Worm (Caenorhabditis elegans) whole organism, young adult: ENCODE data around the gene bbs-5.

Experiments used
- B0019.2 ChIP-seq: fragments of 200-800 bp; sonication (Bioruptor generic); conservative IDR thresholded peaks from 2 replicates; pipeline ENCODE4 v1.3.6; 2022; ENCODE audit warnings: missing genetic modification reagents, missing genetic modification characterization, missing compliant biosample characterization
- B0336.3 ChIP-seq: fragments of 200-800 bp; sonication (Bioruptor generic); IDR thresholded peaks from 2 replicates; pipeline ENCODE4 v1.3.6; 2022; ENCODE audit warnings: missing genetic modification characterization, missing compliant biosample characterization
- D2030.7 ChIP-seq: fragments of 200-800 bp; sonication (Bioruptor generic); IDR thresholded peaks from 2 replicates; pipeline ENCODE4 v1.3.6; 2022; ENCODE audit warnings: missing genetic modification reagents, missing genetic modification characterization, missing compliant biosample characterization
- F33H1.4 ChIP-seq: fragments of 200-800 bp; sonication (Bioruptor generic); IDR thresholded peaks from 2 replicates; pipeline ENCODE4 v1.3.6; 2022; ENCODE audit warnings: missing genetic modification reagents, missing genetic modification characterization, missing compliant biosample characterization
- K12H6.12 ChIP-seq: fragments of 200-800 bp; sonication (Bioruptor generic); optimal IDR thresholded peaks from 2 replicates; lab custom pipeline; 2018; ENCODE audit warnings: mild to moderate bottlenecking, missing genetic modification characterization, missing compliant biosample characterization
- T26A5.8 ChIP-seq: sonication (generic microtip); optimal IDR thresholded peaks from 2 replicates; lab custom pipeline; 2016; ENCODE audit warnings: missing genetic modification characterization, missing compliant biosample characterization
- Y53G8AR.9 ChIP-seq: fragments of 200-800 bp; sonication (Bioruptor generic); conservative IDR thresholded peaks from 2 replicates; pipeline ENCODE4 v1.3.6; 2022; ENCODE audit warnings: missing genetic modification reagents, missing genetic modification characterization, missing compliant biosample characterization
- Y56A3A.18 ChIP-seq: fragments of 200-800 bp; sonication (Bioruptor generic); IDR thresholded peaks from 2 replicates; pipeline ENCODE4 v1.3.6; 2022; ENCODE audit warnings: missing genetic modification reagents, missing genetic modification characterization, missing compliant biosample characterization
- Y95B8A.8 ChIP-seq: fragments of 200-800 bp; sonication (Bioruptor generic); IDR thresholded peaks from 2 replicates; pipeline ENCODE4 v1.3.6; 2022; ENCODE audit warnings: missing genetic modification reagents, missing genetic modification characterization, missing compliant biosample characterization
- ZK185.1 ChIP-seq: sonication (generic microtip); optimal IDR thresholded peaks from 2 replicates; lab custom pipeline; 2016; ENCODE audit warnings: mild to moderate bottlenecking, missing genetic modification characterization, missing compliant biosample characterization; ENCODE audit not compliant: poor library complexity, severe bottlenecking
- ama-1 ChIP-seq, 3 experiments: fragments of 150-350 bp in 1 of 3; sonication (generic microtip) in 2 of 3; optimal IDR thresholded peaks; 2 replicates each; lab custom pipeline; 2014 to 2018; ENCODE audit warnings: missing biosample characterization in 2 of 3, missing genetic modification characterization in 2 of 3, missing genetic modification reagents in 2 of 3
- ccch-3 ChIP-seq: fragments of 200-800 bp; sonication (Bioruptor generic); optimal IDR thresholded peaks from 2 replicates; lab custom pipeline; 2018; ENCODE audit warnings: mild to moderate bottlenecking, missing genetic modification characterization, missing compliant biosample characterization
- cebp-1 ChIP-seq, 2 experiments: fragments of 200-800 bp in 1 of 2; sonication (Bioruptor generic) in 1 of 2; sonication (generic microtip) in 1 of 2; IDR thresholded peaks in 1 of 2; optimal IDR thresholded peaks in 1 of 2; 2 replicates each; pipeline versions ENCODE4 v1.3.6 to Lab custom; 2017 to 2022; ENCODE audit warnings: missing compliant biosample characterization in 2 of 2, missing genetic modification characterization in 2 of 2, mild to moderate bottlenecking in 1 of 2, missing genetic modification reagents in 1 of 2, moderate library complexity in 1 of 2
- chd-7 ChIP-seq: sonication (generic microtip); optimal IDR thresholded peaks from 2 replicates; lab custom pipeline; 2016; ENCODE audit warnings: mild to moderate bottlenecking, missing genetic modification characterization, moderate library complexity, missing compliant biosample characterization
- dpff-1 ChIP-seq: sonication (generic microtip); optimal IDR thresholded peaks from 2 replicates; lab custom pipeline; 2017; ENCODE audit warnings: mild to moderate bottlenecking, missing genetic modification characterization, missing compliant biosample characterization
- egrh-3 ChIP-seq: fragments of 200-800 bp; sonication (Bioruptor generic); IDR thresholded peaks from 2 replicates; pipeline ENCODE4 v1.3.6; 2022; ENCODE audit warnings: missing genetic modification reagents, missing genetic modification characterization, missing compliant biosample characterization
- hmg-1.2 ChIP-seq: fragments of 200-800 bp; sonication (Bioruptor generic); IDR thresholded peaks from 2 replicates; pipeline ENCODE4 v1.3.6; 2022; ENCODE audit warnings: missing genetic modification reagents, missing genetic modification characterization, missing compliant biosample characterization
- lag-1 ChIP-seq: fragments of 200-800 bp; sonication (Bioruptor generic); IDR thresholded peaks from 2 replicates; pipeline ENCODE4 v1.3.6; 2022; ENCODE audit warnings: missing genetic modification reagents, missing genetic modification characterization, missing compliant biosample characterization
- lin-35 ChIP-seq, 3 experiments: fragments of 150-350 bp in 2 of 3; sonication (generic microtip) in 1 of 3; optimal IDR thresholded peaks; 2 replicates each; lab custom pipeline; 2014 to 2018; ENCODE audit warnings: missing biosample characterization in 3 of 3, missing genetic modification characterization in 3 of 3, missing genetic modification reagents in 3 of 3
- lin-40 ChIP-seq: sonication (generic microtip); optimal IDR thresholded peaks from 2 replicates; lab custom pipeline; 2016; ENCODE audit warnings: missing genetic modification characterization, mild to moderate bottlenecking, missing compliant biosample characterization, missing genotype, missing genetic modification reagents
- lin-54 ChIP-seq: fragments of 200-800 bp; sonication (Bioruptor generic); optimal IDR thresholded peaks from 2 replicates; lab custom pipeline; 2018; ENCODE audit warnings: mild to moderate bottlenecking, missing genetic modification characterization, missing compliant biosample characterization
- lir-1 ChIP-seq: fragments of 200-800 bp; sonication (Bioruptor generic); conservative IDR thresholded peaks from 2 replicates; pipeline ENCODE4 v1.3.6; 2022; ENCODE audit warnings: missing genetic modification reagents, missing genetic modification characterization, missing compliant biosample characterization
- nfyb-1 ChIP-seq: fragments of 200-800 bp; sonication (Bioruptor generic); IDR thresholded peaks from 2 replicates; pipeline ENCODE4 v1.3.6; 2022; ENCODE audit warnings: missing genetic modification reagents, missing genetic modification characterization, missing compliant biosample characterization
- nhr-120 ChIP-seq: fragments of 200-800 bp; sonication (Bioruptor generic); IDR thresholded peaks from 2 replicates; pipeline ENCODE4 v1.3.6; 2022; ENCODE audit warnings: missing genetic modification characterization, missing compliant biosample characterization
- nhr-27 ChIP-seq: fragments of 200-800 bp; sonication (Bioruptor generic); optimal IDR thresholded peaks from 2 replicates; lab custom pipeline; 2018; ENCODE audit warnings: mild to moderate bottlenecking, missing genetic modification characterization, moderate library complexity, missing compliant biosample characterization
- rcor-1 ChIP-seq: fragments of 200-800 bp; sonication (Bioruptor generic); IDR thresholded peaks from 2 replicates; pipeline ENCODE4 v1.3.6; 2022; ENCODE audit warnings: missing genetic modification reagents, missing genetic modification characterization, missing compliant biosample characterization
- snpc-1.1 ChIP-seq: sonication (generic microtip); optimal IDR thresholded peaks from 2 replicates; lab custom pipeline; 2017; ENCODE audit warnings: missing genetic modification characterization, mild to moderate bottlenecking, missing compliant biosample characterization, antibody characterized with exemption, moderate library complexity, missing genotype, missing genetic modification reagents; ENCODE audit not compliant: insufficient read depth
- snpc-4 ChIP-seq, 5 experiments: fragments of 150-350 bp in 1 of 5; sonication (generic microtip) in 4 of 5; optimal IDR thresholded peaks; 2 replicates each; lab custom pipeline; 2014 to 2018; ENCODE audit warnings: missing genetic modification characterization in 5 of 5, missing biosample characterization in 3 of 5, antibody characterized with exemption in 2 of 5, mild to moderate bottlenecking in 2 of 5, missing compliant biosample characterization in 2 of 5, missing genotype in 2 of 5, moderate library complexity in 2 of 5, missing genetic modification reagents in 1 of 5
- somi-1 ChIP-seq: fragments of 200-800 bp; sonication (Bioruptor generic); optimal IDR thresholded peaks from 2 replicates; lab custom pipeline; 2018; ENCODE audit warnings: mild to moderate bottlenecking, missing genetic modification characterization, missing compliant biosample characterization
- xnd-1 ChIP-seq: sonication (generic microtip); optimal IDR thresholded peaks from 2 replicates; lab custom pipeline; 2016; ENCODE audit warnings: missing genotype, missing genetic modification reagents, missing genetic modification characterization, missing compliant biosample characterization
- zim-3 ChIP-seq: sonication (generic microtip); optimal IDR thresholded peaks from 2 replicates; lab custom pipeline; 2017; ENCODE audit warnings: mild to moderate bottlenecking, missing genetic modification characterization, moderate library complexity, missing compliant biosample characterization
- ztf-18 ChIP-seq: sonication (generic microtip); optimal IDR thresholded peaks from 2 replicates; lab custom pipeline; 2016; ENCODE audit warnings: missing genotype, mild to moderate bottlenecking, missing genetic modification characterization, missing compliant biosample characterization
- ztf-25 ChIP-seq: fragments of 200-800 bp; sonication (Bioruptor generic); IDR thresholded peaks from 2 replicates; pipeline ENCODE4 v1.3.6; 2022; ENCODE audit warnings: missing genetic modification reagents, missing genetic modification characterization, missing compliant biosample characterization
- ztf-26 ChIP-seq: sonication (generic microtip); optimal IDR thresholded peaks from 2 replicates; lab custom pipeline; 2017; ENCODE audit warnings: missing genetic modification characterization, missing compliant biosample characterization

bbs-5 gene

DNA sequence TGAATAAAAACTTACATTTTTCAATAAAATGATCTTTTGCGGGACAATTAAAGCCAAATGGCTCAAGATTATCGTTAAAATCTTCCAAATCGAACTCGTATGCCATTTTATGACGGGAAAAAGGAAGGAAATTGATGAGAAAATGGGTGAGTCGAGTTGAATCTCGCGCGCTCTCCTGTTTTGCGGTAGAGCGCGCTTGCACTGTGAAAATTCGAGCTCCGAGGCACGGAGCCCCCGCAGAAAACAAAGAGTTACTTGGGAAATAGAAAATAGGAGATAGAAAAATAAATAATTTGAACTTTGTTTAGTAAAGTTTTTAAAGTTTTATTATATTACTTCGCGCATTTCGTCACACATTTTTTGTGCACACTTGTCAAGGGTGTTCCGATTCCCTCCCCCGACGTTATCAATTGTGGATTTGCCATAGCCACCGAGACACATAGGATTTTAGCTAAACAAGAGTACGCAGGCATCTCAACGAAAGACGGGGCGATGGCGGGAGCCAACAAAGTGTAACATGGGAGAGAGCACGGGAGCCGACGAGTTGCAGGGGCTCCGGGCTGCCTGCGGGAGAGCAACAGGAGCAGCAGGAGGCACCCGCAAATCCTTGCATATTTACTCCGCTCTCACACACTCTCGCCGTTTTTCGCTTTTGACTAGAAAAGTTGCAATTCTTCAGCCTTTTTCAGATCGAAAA, 13.0 kb downstream of the bbs-5 start, which contains the start of the genes div-1 and cor-1 (continued):
- TF ChIP-seq ztf-18 (peak; percentile 5), ZK185.1 (tag; lab: Kevin White, UChicago) (no peak), egrh-3 (GFP tag; lab: Robert Waterston, UW) (peak; percentile 29; the same call in 1 of the 2 replicates), nhr-120 (GFP tag; lab: Robert Waterston, UW) (no peak), lin-35 (GFP tag; optimal IDR thresholded peaks at IDR 0.05; lab: Kevin White, UChicago) (peak in 1 of 3 experiments; percentile 36), zim-3 (tag; lab: Kevin White, UChicago) (no peak)

- TF ChIP-seq Y56A3A.18 (GFP tag; lab: Robert Waterston, UW) (no peak), nfyb-1 (GFP tag; lab: Robert Waterston, UW) (no peak), ama-1 (optimal IDR thresholded peaks at IDR 0.05; lab: Kevin White, UChicago) (no peak), ama-1 (GFP tag; optimal IDR thresholded peaks at IDR 0.05; lab: Kevin White, UChicago) (no peak), dpff-1 (tag; lab: Kevin White, UChicago) (no peak), ZK185.1 (tag; lab: Kevin White, UChicago) (no peak), ztf-25 (GFP tag; lab: Robert Waterston, UW) (no peak), nhr-27 (tag; lab: Kevin White, UChicago) (no peak), lin-54 (GFP tag; lab: Kevin White, UChicago) (no peak)
Measured at ce11 chrIII:10244013-10244412, 17.6 kb downstream of the bbs-5 start.

DNA sequence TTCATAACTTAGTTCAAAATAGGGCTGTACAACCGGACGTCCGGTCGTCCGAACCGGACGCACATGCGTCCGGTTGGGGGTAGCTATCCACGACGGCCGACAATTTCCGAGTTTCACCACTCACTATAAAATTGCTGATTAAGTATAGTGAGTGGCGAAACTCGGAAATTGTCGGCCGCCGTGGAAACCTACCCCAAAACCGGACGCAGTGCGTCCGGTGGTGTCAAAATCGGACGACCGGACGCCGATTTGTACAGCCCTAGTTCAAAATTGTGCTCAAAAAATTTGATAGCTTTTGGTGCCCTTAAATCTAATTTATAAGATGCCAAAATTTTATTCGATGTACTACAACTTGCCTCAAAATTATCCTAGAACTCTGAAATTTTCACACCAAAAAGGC, 19.0 kb downstream of the bbs-5 start:
- TF ChIP-seq snpc-4 (GFP tag; optimal IDR thresholded peaks at IDR 0.05; lab: Kevin White, UChicago), result peak; percentile 63
- peak in 3 of 4 experiments; percentile 50 to 91 (median 86) for TF ChIP-seq snpc-4 (tag; optimal IDR thresholded peaks at IDR 0.05; lab: Kevin White, UChicago)
- 0 out of 2 replicates have a peak, but pooled peaks have one; percentile 12 for TF ChIP-seq hmg-1.2
- peak; percentile 54 for TF ChIP-seq snpc-1.1 (tag; lab: Kevin White, UChicago)

ce11 chrIII:10241332-10241829, 20.2 kb downstream of the bbs-5 start:
- TF ChIP-seq lin-40 (tag; lab: Kevin White, UChicago) (no peak), F33H1.4 (no peak), cebp-1 (GFP tag; IDR thresholded peaks at IDR 0.05; lab: Robert Waterston, UW) (no peak), cebp-1 (tag; optimal IDR thresholded peaks at IDR 0.05; lab: Kevin White, UChicago) (peak; percentile 10), D2030.7 (GFP tag; lab: Robert Waterston, UW) (no peak), lir-1 (GFP tag; lab: Robert Waterston, UW) (no peak), xnd-1 (tag; lab: Kevin White, UChicago) (no peak), lag-1 (no peak), B0019.2 (GFP tag; lab: Robert Waterston, UW) (no peak), ztf-26 (tag; lab: Kevin White, UChicago) (peak; percentile 35), Y95B8A.8 (GFP tag; lab: Robert Waterston, UW) (no peak), B0336.3 (GFP tag; lab: Robert Waterston, UW) (no peak), Y53G8AR.9 (GFP tag; lab: Robert Waterston, UW) (no peak), K12H6.12 (no peak), ccch-3 (GFP tag; lab: Kevin White, UChicago) (no peak), T26A5.8 (tag; lab: Kevin White, UChicago) (no peak), egrh-3 (GFP tag; lab: Robert Waterston, UW) (no peak), chd-7 (tag; lab: Kevin White, UChicago) (no peak), nhr-120 (GFP tag; lab: Robert Waterston, UW) (no peak), rcor-1 (no peak), somi-1 (peak; percentile 51)
